Worm (Caenorhabditis elegans) whole organism, young adult: ENCODE data around the gene srj-42.

Experiments
- B0261.1 ChIP-seq: sonication (generic microtip); optimal IDR thresholded peaks from 2 replicates; lab custom pipeline; 2016; ENCODE audit warnings: mild to moderate bottlenecking, missing genetic modification characterization, moderate library complexity, missing compliant biosample characterization
- ama-1 ChIP-seq, 3 experiments: fragments of 150-350 bp in 1 of 3; sonication (generic microtip) in 2 of 3; optimal IDR thresholded peaks; 2 replicates each; lab custom pipeline; 2014 to 2018; ENCODE audit warnings: missing biosample characterization in 2 of 3, missing genetic modification characterization in 2 of 3, missing genetic modification reagents in 2 of 3
- ceh-58 ChIP-seq: fragments of 200-800 bp; sonication (Bioruptor generic); IDR thresholded peaks from 2 replicates; pipeline ENCODE4 v1.3.6; 2022; ENCODE audit warnings: missing genetic modification characterization, missing compliant biosample characterization
- lin-54 ChIP-seq: fragments of 200-800 bp; sonication (Bioruptor generic); optimal IDR thresholded peaks from 2 replicates; lab custom pipeline; 2018; ENCODE audit warnings: mild to moderate bottlenecking, missing genetic modification characterization, missing compliant biosample characterization
- madf-10 ChIP-seq: sonication (generic microtip); optimal IDR thresholded peaks from 2 replicates; lab custom pipeline; 2016; ENCODE audit warnings: mild to moderate bottlenecking, missing genetic modification characterization, missing compliant biosample characterization
- tbx-9 ChIP-seq: sonication (generic microtip); optimal IDR thresholded peaks from 2 replicates; lab custom pipeline; 2016; ENCODE audit warnings: borderline replicate concordance, missing genetic modification characterization, inconsistent platforms, missing compliant biosample characterization

DNA sequence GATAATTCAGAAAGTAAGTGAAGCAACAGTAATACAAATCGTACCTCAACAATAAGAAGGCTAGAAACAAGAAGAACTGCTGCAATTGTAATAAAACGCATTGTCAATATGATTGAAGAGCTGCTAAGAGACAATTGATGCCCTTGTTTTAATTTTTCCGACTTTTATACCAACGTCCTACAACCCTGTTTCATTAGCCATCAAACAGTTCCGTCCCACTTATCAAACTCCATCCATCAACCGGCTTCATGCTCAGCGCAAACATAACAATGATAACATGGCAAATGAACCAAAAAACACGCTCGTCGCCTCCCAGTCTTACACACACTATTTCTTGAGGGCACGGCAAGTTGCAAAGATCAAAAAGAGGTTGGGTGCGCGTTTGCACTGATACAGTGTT lies 39.1 kb upstream of the srj-42 start, which contains the start of gene pqn-90:
- TF ChIP-seq tbx-9 (tag; lab: Kevin White, UChicago), result no peak
- TF ChIP-seq lin-54 (GFP tag; lab: Kevin White, UChicago), result no peak
- no peak for TF ChIP-seq ama-1 (optimal IDR thresholded peaks at IDR 0.05; lab: Kevin White, UChicago)
- TF ChIP-seq ama-1 (GFP tag; optimal IDR thresholded peaks at IDR 0.05; lab: Kevin White, UChicago), result no peak
- no peak for TF ChIP-seq ceh-58
- TF ChIP-seq madf-10 (tag; lab: Kevin White, UChicago), result no peak
- no peak for TF ChIP-seq B0261.1
